Worm (Caenorhabditis elegans) whole organism, mixed stage, embryonic: ENCODE data around the gene C37C3.9.

Experiments
- M03D4.4 ChIP-seq: sonication (generic microtip); optimal IDR thresholded peaks from 2 replicates; lab custom pipeline; 2017; ENCODE audit warnings: mild to moderate bottlenecking, missing genetic modification characterization, missing compliant biosample characterization
- ceh-39 ChIP-seq: fragments of 150-350 bp; optimal IDR thresholded peaks from 2 replicates; lab custom pipeline; 2014; ENCODE audit warnings: missing biosample characterization, missing genetic modification characterization
- ceh-43 ChIP-seq: fragments of 200-800 bp; sonication (Bioruptor generic); optimal IDR thresholded peaks from 2 replicates; lab custom pipeline; 2018; ENCODE audit warnings: mild to moderate bottlenecking, missing genetic modification characterization, moderate library complexity, missing compliant biosample characterization
- ceh-83 ChIP-seq: fragments of 200-800 bp; sonication (Bioruptor generic); optimal IDR thresholded peaks from 2 replicates; lab custom pipeline; 2018; ENCODE audit warnings: mild to moderate bottlenecking, missing genetic modification characterization, missing compliant biosample characterization
- ces-1 ChIP-seq: fragments of 150-350 bp; optimal IDR thresholded peaks from 2 replicates; lab custom pipeline; 2014; ENCODE audit warnings: missing biosample characterization, missing genetic modification reagents, missing genetic modification characterization
- cnd-1 ChIP-seq: fragments of 200-800 bp; sonication (Bioruptor generic); optimal IDR thresholded peaks from 2 replicates; lab custom pipeline; 2018; ENCODE audit warnings: mild to moderate bottlenecking, missing genetic modification characterization, missing compliant biosample characterization
- drap-1 ChIP-seq: fragments of 200-800 bp; sonication (Bioruptor generic); optimal IDR thresholded peaks from 3 replicates; lab custom pipeline; 2018; ENCODE audit warnings: mild to moderate bottlenecking, missing genetic modification characterization, missing compliant biosample characterization
- elt-1 ChIP-seq: sonication (generic microtip); optimal IDR thresholded peaks from 2 replicates; lab custom pipeline; 2017; ENCODE audit warnings: missing genetic modification characterization, mild to moderate bottlenecking, missing compliant biosample characterization, antibody characterized with exemption, moderate library complexity, borderline replicate concordance; ENCODE audit not compliant: insufficient read depth
- elt-3 ChIP-seq: fragments of 150-350 bp; optimal IDR thresholded peaks from 2 replicates; lab custom pipeline; 2014; ENCODE audit warnings: missing biosample characterization, missing genetic modification characterization
- flh-1 ChIP-seq: fragments of 200-800 bp; sonication (Bioruptor generic); optimal IDR thresholded peaks from 2 replicates; lab custom pipeline; 2018; ENCODE audit warnings: mild to moderate bottlenecking, missing genetic modification characterization, moderate library complexity, missing compliant biosample characterization
- ham-2 ChIP-seq: fragments of 200-800 bp; sonication (Bioruptor generic); optimal IDR thresholded peaks from 2 replicates; lab custom pipeline; 2018; ENCODE audit warnings: mild to moderate bottlenecking, missing genetic modification characterization, missing compliant biosample characterization
- hlh-1 ChIP-seq: fragments of 150-350 bp; optimal IDR thresholded peaks from 2 replicates; lab custom pipeline; 2014; ENCODE audit warnings: missing biosample characterization, missing genetic modification reagents, missing genetic modification characterization
- lin-13 ChIP-seq: fragments of 150-350 bp; optimal IDR thresholded peaks from 2 replicates; lab custom pipeline; 2014; ENCODE audit warnings: missing biosample characterization, missing genetic modification characterization
- lin-32 ChIP-seq: fragments of 200-800 bp; sonication (Bioruptor generic); optimal IDR thresholded peaks from 2 replicates; lab custom pipeline; 2018; ENCODE audit warnings: mild to moderate bottlenecking, missing genetic modification characterization, missing compliant biosample characterization
- lsy-2 ChIP-seq: fragments of 150-350 bp; optimal IDR thresholded peaks from 2 replicates; lab custom pipeline; 2014; ENCODE audit warnings: missing biosample characterization, missing genetic modification characterization
- mab-5 ChIP-seq: fragments of 150-350 bp; optimal IDR thresholded peaks from 2 replicates; lab custom pipeline; 2014; ENCODE audit warnings: missing biosample characterization, missing genetic modification characterization
- mep-1 ChIP-seq: fragments of 150-350 bp; optimal IDR thresholded peaks from 2 replicates; lab custom pipeline; 2017; ENCODE audit warnings: missing biosample characterization, missing genetic modification reagents, missing genetic modification characterization, inconsistent platforms
- mls-2 ChIP-seq: sonication (generic microtip); optimal IDR thresholded peaks from 2 replicates; lab custom pipeline; 2016; ENCODE audit warnings: mild to moderate bottlenecking, missing genetic modification characterization, moderate library complexity, missing compliant biosample characterization
- nhr-12 ChIP-seq: fragments of 150-350 bp; optimal IDR thresholded peaks from 2 replicates; lab custom pipeline; 2014; ENCODE audit warnings: missing biosample characterization, missing genetic modification characterization
- nhr-2 ChIP-seq: fragments of 150-350 bp; optimal IDR thresholded peaks from 2 replicates; lab custom pipeline; 2014; ENCODE audit warnings: missing biosample characterization, missing genetic modification characterization
- nhr-237 ChIP-seq: fragments of 150-350 bp; optimal IDR thresholded peaks from 2 replicates; lab custom pipeline; 2014; ENCODE audit warnings: missing biosample characterization, missing genetic modification characterization
- nhr-76 ChIP-seq: sonication (generic microtip); optimal IDR thresholded peaks from 2 replicates; lab custom pipeline; 2017; ENCODE audit warnings: missing biosample characterization, missing genetic modification characterization
- pha-4 ChIP-seq: fragments of 150-350 bp; optimal IDR thresholded peaks from 2 replicates; lab custom pipeline; 2018; ENCODE audit warnings: missing biosample characterization, missing genetic modification reagents, missing genetic modification characterization
- sem-2 ChIP-seq: fragments of 200-800 bp; sonication (Bioruptor generic); optimal IDR thresholded peaks from 2 replicates; lab custom pipeline; 2018; ENCODE audit warnings: mild to moderate bottlenecking, missing genetic modification characterization, missing compliant biosample characterization
- snpc-4 ChIP-seq: fragments of 150-350 bp; optimal IDR thresholded peaks from 2 replicates; lab custom pipeline; 2014; ENCODE audit warnings: missing biosample characterization, missing genetic modification characterization
- tbx-8 ChIP-seq: fragments of 200-800 bp; sonication (Bioruptor generic); optimal IDR thresholded peaks from 2 replicates; lab custom pipeline; 2018; ENCODE audit warnings: mild to moderate bottlenecking, missing genetic modification characterization, moderate library complexity, missing compliant biosample characterization
- unc-120 ChIP-seq: sonication (generic microtip); optimal IDR thresholded peaks from 2 replicates; lab custom pipeline; 2017; ENCODE audit warnings: missing genetic modification characterization, missing compliant biosample characterization; ENCODE audit not compliant: poor library complexity, severe bottlenecking
- unc-39 ChIP-seq: fragments of 150-350 bp; optimal IDR thresholded peaks from 2 replicates; lab custom pipeline; 2014; ENCODE audit warnings: missing biosample characterization, missing genetic modification characterization
- unc-62 ChIP-seq: fragments of 150-350 bp; optimal IDR thresholded peaks from 2 replicates; lab custom pipeline; 2014; ENCODE audit warnings: missing biosample characterization, missing genetic modification reagents, missing genetic modification characterization
- zip-8 ChIP-seq: fragments of 150-350 bp; optimal IDR thresholded peaks from 2 replicates; lab custom pipeline; 2014; ENCODE audit warnings: missing biosample characterization, missing genetic modification characterization

Gene C37C3.9

ce11 chrV:7826362-7826761, 28.1 kb downstream of the C37C3.9 start:
- TF ChIP-seq unc-62 (peak; percentile 37), nhr-2 (tag; lab: Kevin White, UChicago) (no peak), hlh-1 (tag; lab: Kevin White, UChicago) (peak; percentile 68), ces-1 (GFP tag; lab: Kevin White, UChicago) (no peak)

ce11 chrV:7825836-7826235, 28.7 kb downstream of the C37C3.9 start:
- TF ChIP-seq tbx-8 (GFP tag; lab: Kevin White, UChicago) (no peak), unc-62 (peak; percentile 73), unc-120 (tag; lab: Kevin White, UChicago) (no peak), elt-1 (tag; lab: Kevin White, UChicago) (no peak)

- TF ChIP-seq hlh-1 (tag; lab: Kevin White, UChicago) (peak; percentile 47), drap-1 (no peak), nhr-12 (tag; lab: Kevin White, UChicago) (no peak), lsy-2 (tag; lab: Kevin White, UChicago) (no peak), elt-3 (tag; lab: Kevin White, UChicago) (no peak), ham-2 (GFP tag; lab: Kevin White, UChicago) (no peak), unc-62 (peak; percentile 29)
These were observed 30.4 kb downstream of the C37C3.9 start for ce11 chrV:7824138-7824537.

DNA sequence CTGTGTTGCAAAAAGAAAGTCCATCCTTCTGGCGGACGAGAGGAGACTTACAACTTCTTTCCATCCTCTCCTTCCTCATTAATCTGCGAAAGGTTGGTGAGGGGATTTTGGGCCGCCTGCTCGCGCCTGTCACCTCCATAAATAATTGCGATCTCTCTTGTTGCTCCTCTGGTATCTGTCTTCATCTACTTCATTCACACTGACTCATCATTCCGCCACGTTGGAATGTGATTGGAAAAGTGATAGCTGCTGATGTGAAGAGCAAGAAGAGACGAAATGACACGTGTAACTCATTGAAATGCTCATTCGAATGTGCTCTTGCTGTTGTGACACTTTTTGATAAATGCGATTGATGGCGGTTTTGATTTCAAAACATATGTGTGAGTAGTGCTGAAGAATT, 31.8 kb downstream of the C37C3.9 start:
- no peak for TF ChIP-seq elt-3 (tag; lab: Kevin White, UChicago)
- TF ChIP-seq mab-5 (tag; lab: Kevin White, UChicago) = peak; percentile 68
- peak; percentile 92 for TF ChIP-seq unc-120 (tag; lab: Kevin White, UChicago)
- peak; percentile 45 for TF ChIP-seq M03D4.4
- TF ChIP-seq ceh-39 = no peak
- peak; percentile 99 for TF ChIP-seq unc-62
- no peak for TF ChIP-seq zip-8
- TF ChIP-seq hlh-1 (tag; lab: Kevin White, UChicago) = peak; percentile 99
- TF ChIP-seq ceh-83 (GFP tag; lab: Kevin White, UChicago) = no peak

ce11 chrV:7820270-7820669, 34.2 kb downstream of the C37C3.9 start, which contains the start of gene lbp-4:
lbp-4 (plus strand) TSS chrV:7820578.
- no peak for TF ChIP-seq elt-3 (tag; lab: Kevin White, UChicago)
- TF ChIP-seq mls-2 = no peak
- no peak for TF ChIP-seq zip-8
- TF ChIP-seq lsy-2 (tag; lab: Kevin White, UChicago) = peak; percentile 20
- peak; percentile 80 for TF ChIP-seq ces-1 (GFP tag; lab: Kevin White, UChicago)
- TF ChIP-seq lin-13 (tag; lab: Kevin White, UChicago) = no peak
- TF ChIP-seq mep-1 = peak; percentile 32
- peak; percentile 43 for TF ChIP-seq nhr-237 (tag; lab: Kevin White, UChicago)
- TF ChIP-seq ceh-43 (GFP tag; lab: Kevin White, UChicago) = peak; percentile 61

ce11 chrV:7819585-7819984, 34.9 kb downstream of the C37C3.9 start:
- TF ChIP-seq ces-1 (GFP tag; lab: Kevin White, UChicago) (peak; percentile 68), flh-1 (GFP tag; lab: Kevin White, UChicago) (no peak), unc-39 (tag; lab: Kevin White, UChicago) (no peak), ham-2 (GFP tag; lab: Kevin White, UChicago) (no peak), sem-2 (GFP tag; lab: Kevin White, UChicago) (no peak)

- peak; percentile 97 for TF ChIP-seq ces-1 (GFP tag; lab: Kevin White, UChicago)
- no peak for TF ChIP-seq unc-39 (tag; lab: Kevin White, UChicago)
- TF ChIP-seq, all 35 proteins: peak for 1
These were observed 38.0 kb downstream of the C37C3.9 start for ce11 chrV:7816486-7816885.

DNA sequence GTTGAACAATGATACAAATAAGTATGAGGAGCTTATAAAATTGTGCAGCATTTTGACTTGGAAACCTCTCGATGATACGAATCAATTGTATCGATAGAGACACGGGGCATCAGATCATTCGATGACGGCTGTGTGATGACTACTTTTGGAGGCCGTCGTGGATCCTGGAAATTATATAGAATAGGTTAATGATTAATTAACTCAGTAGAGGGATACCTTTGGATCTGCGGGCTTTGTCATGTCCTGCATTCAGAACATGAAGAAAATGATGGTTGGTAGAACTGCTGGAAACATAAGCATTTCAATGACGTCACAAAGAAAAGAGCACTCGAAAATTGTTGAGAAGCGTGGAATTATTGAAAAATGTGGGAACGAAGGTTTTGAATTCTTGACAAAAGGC, 39.9 kb downstream of the C37C3.9 start, which contains the start of gene ZK742.6:
Gene ZK742.6 (minus strand): TSS at position 342 of the 400 bp plus-strand sequence.
- TF ChIP-seq tbx-8 (GFP tag; lab: Kevin White, UChicago) = no peak
- no peak for TF ChIP-seq nhr-76 (tag; lab: Kevin White, UChicago)
- TF ChIP-seq ceh-43 (GFP tag; lab: Kevin White, UChicago) = no peak
- TF ChIP-seq ham-2 (GFP tag; lab: Kevin White, UChicago) = no peak
- no peak for TF ChIP-seq pha-4 (tag; lab: Kevin White, UChicago)
- no peak for TF ChIP-seq unc-62
- no peak for TF ChIP-seq unc-39 (tag; lab: Kevin White, UChicago)
- TF ChIP-seq zip-8 = no peak
- no peak for TF ChIP-seq mab-5 (tag; lab: Kevin White, UChicago)
- TF ChIP-seq M03D4.4 = no peak
- no peak for TF ChIP-seq ces-1 (GFP tag; lab: Kevin White, UChicago)
- TF ChIP-seq snpc-4 (tag; lab: Kevin White, UChicago) = no peak
- no peak for TF ChIP-seq nhr-2 (tag; lab: Kevin White, UChicago)
- TF ChIP-seq elt-3 (tag; lab: Kevin White, UChicago) = no peak
- no peak for TF ChIP-seq ceh-83 (GFP tag; lab: Kevin White, UChicago)
- no peak for TF ChIP-seq drap-1
- no peak for TF ChIP-seq cnd-1 (tag; lab: Kevin White, UChicago)
- TF ChIP-seq lin-32 (GFP tag; lab: Kevin White, UChicago) = no peak
- TF ChIP-seq mep-1 = no peak
